Worm (Caenorhabditis elegans) whole organism, late embryonic: ENCODE measurements around the gene sri-65.

Source experiments
- C08G9.2 ChIP-seq: sonication (generic microtip); optimal IDR thresholded peaks from 2 replicates; lab custom pipeline; 2016; ENCODE audit warnings: mild to moderate bottlenecking, missing genetic modification characterization, moderate library complexity, missing compliant biosample characterization
- C38D4.7 ChIP-seq: fragments of 200-800 bp; sonication (Bioruptor generic); optimal IDR thresholded peaks from 2 replicates; lab custom pipeline; 2018; ENCODE audit warnings: mild to moderate bottlenecking, missing genetic modification characterization, moderate library complexity, missing compliant biosample characterization
- T23F11.4 ChIP-seq: fragments of 200-800 bp; sonication (Bioruptor generic); optimal IDR thresholded peaks from 2 replicates; lab custom pipeline; 2018; ENCODE audit warnings: mild to moderate bottlenecking, missing genetic modification characterization, missing compliant biosample characterization
- Y22D7AL.16 ChIP-seq: sonication (generic microtip); optimal IDR thresholded peaks from 2 replicates; lab custom pipeline; 2016; ENCODE audit warnings: missing genetic modification characterization, missing compliant biosample characterization
- ceh-14 ChIP-seq: sonication (generic microtip); optimal IDR thresholded peaks from 2 replicates; lab custom pipeline; 2016; ENCODE audit warnings: missing genotype, missing genetic modification characterization, missing compliant biosample characterization
- ceh-19 ChIP-seq: fragments of 200-800 bp; sonication (Bioruptor generic); optimal IDR thresholded peaks from 2 replicates; lab custom pipeline; 2018; ENCODE audit warnings: mild to moderate bottlenecking, missing genetic modification characterization, missing compliant biosample characterization
- ceh-24 ChIP-seq: sonication (generic microtip); optimal IDR thresholded peaks from 2 replicates; lab custom pipeline; 2016; ENCODE audit warnings: mild to moderate bottlenecking, missing genetic modification characterization, missing compliant biosample characterization
- ceh-31 ChIP-seq: sonication (generic microtip); optimal IDR thresholded peaks from 2 replicates; lab custom pipeline; 2016; ENCODE audit warnings: missing genetic modification characterization, missing compliant biosample characterization
- ceh-34 ChIP-seq: sonication (generic microtip); optimal IDR thresholded peaks from 2 replicates; lab custom pipeline; 2016; ENCODE audit warnings: mild to moderate bottlenecking, missing genetic modification characterization, missing compliant biosample characterization
- ceh-6 ChIP-seq: fragments of 200-800 bp; sonication (Bioruptor generic); optimal IDR thresholded peaks from 2 replicates; lab custom pipeline; 2018; ENCODE audit warnings: mild to moderate bottlenecking, missing genetic modification characterization, missing compliant biosample characterization
- ceh-9 ChIP-seq: sonication (generic microtip); optimal IDR thresholded peaks from 2 replicates; lab custom pipeline; 2016; ENCODE audit warnings: mild to moderate bottlenecking, missing genetic modification characterization, inconsistent platforms, missing compliant biosample characterization
- che-1 ChIP-seq: sonication (generic microtip); optimal IDR thresholded peaks from 2 replicates; lab custom pipeline; 2016; ENCODE audit warnings: mild to moderate bottlenecking, missing genetic modification characterization, missing compliant biosample characterization
- dmd-4 ChIP-seq: sonication (generic microtip); optimal IDR thresholded peaks from 2 replicates; lab custom pipeline; 2016; ENCODE audit warnings: borderline replicate concordance, missing genetic modification characterization, missing compliant biosample characterization
- hlh-15 ChIP-seq: sonication (generic microtip); optimal IDR thresholded peaks from 2 replicates; lab custom pipeline; 2016; ENCODE audit warnings: missing genetic modification characterization, missing compliant biosample characterization
- lin-11 ChIP-seq: fragments of 200-800 bp; sonication (Bioruptor generic); optimal IDR thresholded peaks from 2 replicates; lab custom pipeline; 2018; ENCODE audit warnings: mild to moderate bottlenecking, missing genetic modification characterization, missing compliant biosample characterization
- madf-2 ChIP-seq: sonication (generic microtip); optimal IDR thresholded peaks from 2 replicates; lab custom pipeline; 2017; ENCODE audit warnings: missing genetic modification characterization, missing compliant biosample characterization
- mec-3 ChIP-seq: sonication (generic microtip); optimal IDR thresholded peaks from 2 replicates; lab custom pipeline; 2016; ENCODE audit warnings: borderline replicate concordance, missing genetic modification characterization, missing compliant biosample characterization
- nhr-11 ChIP-seq: fragments of 150-350 bp; optimal IDR thresholded peaks from 2 replicates; lab custom pipeline; 2014; ENCODE audit warnings: missing biosample characterization, missing genetic modification characterization
- nhr-232 ChIP-seq: sonication (generic microtip); optimal IDR thresholded peaks from 2 replicates; lab custom pipeline; 2016; ENCODE audit warnings: missing genetic modification characterization, missing compliant biosample characterization
- npax-4 ChIP-seq: sonication (generic microtip); optimal IDR thresholded peaks from 2 replicates; lab custom pipeline; 2016; ENCODE audit warnings: missing genetic modification characterization, missing compliant biosample characterization
- pat-9 ChIP-seq: fragments of 200-800 bp; sonication (Bioruptor generic); optimal IDR thresholded peaks from 2 replicates; lab custom pipeline; 2018; ENCODE audit warnings: mild to moderate bottlenecking, missing genetic modification characterization, moderate library complexity, missing compliant biosample characterization
- pax-1 ChIP-seq: fragments of 150-350 bp; optimal IDR thresholded peaks from 2 replicates; lab custom pipeline; 2014; ENCODE audit warnings: missing biosample characterization, missing genetic modification characterization
- pha-4 ChIP-seq: fragments of 150-350 bp; optimal IDR thresholded peaks from 2 replicates; lab custom pipeline; 2018; ENCODE audit warnings: missing biosample characterization, missing genetic modification reagents, missing genetic modification characterization
- ref-2 ChIP-seq: sonication (generic microtip); optimal IDR thresholded peaks from 2 replicates; lab custom pipeline; 2016; ENCODE audit warnings: missing genetic modification characterization, missing compliant biosample characterization
- sox-4 ChIP-seq: sonication (generic microtip); optimal IDR thresholded peaks from 2 replicates; lab custom pipeline; 2017; ENCODE audit warnings: mild to moderate bottlenecking, missing genetic modification characterization, inconsistent platforms, missing compliant biosample characterization
- syd-9 ChIP-seq: sonication (generic microtip); optimal IDR thresholded peaks from 2 replicates; lab custom pipeline; 2016; ENCODE audit warnings: mild to moderate bottlenecking, missing genetic modification characterization, moderate library complexity, missing compliant biosample characterization
- tbx-2 ChIP-seq: sonication (generic microtip); optimal IDR thresholded peaks from 2 replicates; lab custom pipeline; 2016; ENCODE audit warnings: missing genetic modification characterization, missing compliant biosample characterization
- ttx-3 ChIP-seq: sonication (generic microtip); optimal IDR thresholded peaks from 2 replicates; lab custom pipeline; 2016; ENCODE audit warnings: missing genetic modification reagents, missing genetic modification characterization, missing compliant biosample characterization
- unc-3 ChIP-seq, 2 experiments: fragments of 200-800 bp in 1 of 2; sonication (Bioruptor generic) in 1 of 2; sonication (generic microtip) in 1 of 2; conservative IDR thresholded peaks in 1 of 2; optimal IDR thresholded peaks in 1 of 2; 2 replicates each; pipeline versions ENCODE4 v1.3.6 to Lab custom; 2016 to 2022; ENCODE audit warnings: missing compliant biosample characterization in 2 of 2, missing genetic modification characterization in 2 of 2, missing genetic modification reagents in 1 of 2
- unc-42 ChIP-seq: sonication (generic microtip); optimal IDR thresholded peaks from 2 replicates; lab custom pipeline; 2016; ENCODE audit warnings: missing genotype, missing genetic modification characterization, missing compliant biosample characterization
- unc-55 ChIP-seq: sonication (generic microtip); optimal IDR thresholded peaks from 2 replicates; lab custom pipeline; 2017; ENCODE audit warnings: missing biosample characterization, missing genetic modification reagents, missing genetic modification characterization

Gene sri-65

ce11 chrV:16429503-16429902, 41.3 kb upstream of the sri-65 start, which contains the start of gene F26D2.10:
Gene F26D2.10, minus strand, starts transcription at chrV:16429603.
- TF ChIP-seq ceh-14 (tag; lab: Kevin White, UChicago) (no peak), lin-11 (no peak), pat-9 (no peak), ttx-3 (tag; lab: Kevin White, UChicago) (no peak), che-1 (no peak)

- TF ChIP-seq hlh-15 (tag; lab: Kevin White, UChicago) (no peak), unc-55 (GFP tag; lab: Kevin White, UChicago) (no peak), mec-3 (tag; lab: Kevin White, UChicago) (no peak), ceh-19 (no peak)
These were observed 36.3 kb upstream of the sri-65 start, which contains the start of gene srw-29 for ce11 chrV:16424428-16424827. Gene srw-29, minus strand, starts transcription at chrV:16424528.

ce11 chrV:16420696-16421095, 32.5 kb upstream of the sri-65 start, which contains the start of gene srw-48:
Gene srw-48, plus strand, starts transcription at chrV:16420996.
- TF ChIP-seq nhr-232 (tag; lab: Kevin White, UChicago), result no peak
- TF ChIP-seq Y22D7AL.16 (tag; lab: Kevin White, UChicago), result no peak

- TF ChIP-seq dmd-4 (tag; lab: Kevin White, UChicago) (no peak), syd-9 (no peak), C38D4.7 (GFP tag; lab: Kevin White, UChicago) (no peak), ceh-31 (tag; lab: Kevin White, UChicago) (no peak), ceh-34 (no peak), T23F11.4 (GFP tag; lab: Kevin White, UChicago) (no peak), npax-4 (tag; lab: Kevin White, UChicago) (no peak), tbx-2 (no peak), ceh-6 (GFP tag; lab: Kevin White, UChicago) (no peak), ref-2 (tag; lab: Kevin White, UChicago) (no peak), pax-1 (tag; lab: Kevin White, UChicago) (no peak), nhr-232 (tag; lab: Kevin White, UChicago) (no peak)
- TF ChIP-seq, all 69 proteins: peak for 0
These were observed 31.6 kb upstream of the sri-65 start, which contains the start of gene F26D2.16 for ce11 chrV:16419769-16420168. Gene F26D2.16, minus strand, starts transcription at chrV:16419869.

ce11 chrV:16417014-16417413, 28.8 kb upstream of the sri-65 start, which contains the start of gene str-55:
Gene str-55, minus strand, starts transcription at chrV:16417114.
- TF ChIP-seq nhr-11 (tag; lab: Kevin White, UChicago) (no peak), unc-42 (no peak), C08G9.2 (tag; lab: Kevin White, UChicago) (no peak), T23F11.4 (GFP tag; lab: Kevin White, UChicago) (no peak), dmd-4 (tag; lab: Kevin White, UChicago) (no peak), C38D4.7 (GFP tag; lab: Kevin White, UChicago) (no peak), pha-4 (tag; lab: Kevin White, UChicago) (no peak), unc-3 (GFP tag; conservative IDR thresholded peaks at IDR 0.05; lab: Robert Waterston, UW) (no peak), unc-3 (tag; optimal IDR thresholded peaks at IDR 0.05; lab: Kevin White, UChicago) (no peak), madf-2 (tag; lab: Kevin White, UChicago) (no peak), unc-55 (GFP tag; lab: Kevin White, UChicago) (no peak), che-1 (no peak), ceh-24 (tag; lab: Kevin White, UChicago) (no peak)

ce11 chrV:16410521-16410920, 22.4 kb upstream of the sri-65 start, which contains the start of gene srh-145:
Gene srh-145, plus strand, starts transcription at chrV:16410713.
- no peak for TF ChIP-seq ceh-9 (tag; lab: Kevin White, UChicago)
- no peak for TF ChIP-seq pha-4 (tag; lab: Kevin White, UChicago)
- TF ChIP-seq sox-4 (tag; lab: Kevin White, UChicago), result no peak
- TF ChIP-seq che-1, result no peak
- TF ChIP-seq C08G9.2 (tag; lab: Kevin White, UChicago), result no peak
- TF ChIP-seq tbx-2, result no peak
- no peak for TF ChIP-seq lin-11
- TF ChIP-seq ceh-19, result no peak
